Worm (Caenorhabditis elegans): ENCODE results near the gene cht-5.

DNA sequence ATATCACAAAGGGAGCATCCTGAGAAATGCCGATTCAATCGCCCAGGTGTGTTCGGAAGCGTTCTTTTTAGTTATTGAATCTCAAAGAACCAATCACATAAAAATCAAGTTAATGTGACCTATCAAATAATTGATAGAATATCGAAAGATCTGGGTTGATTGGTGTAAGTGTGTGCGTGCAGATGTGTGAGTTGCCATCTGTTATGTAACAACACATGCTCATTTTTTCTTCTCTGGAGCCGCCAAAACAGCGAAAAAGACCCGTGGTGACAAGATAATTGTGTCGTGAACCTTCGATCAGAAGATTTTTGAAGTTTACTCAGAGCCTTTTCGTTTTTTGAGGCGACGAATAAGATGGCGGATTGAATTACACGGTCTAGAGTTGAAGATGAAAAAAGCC lies 32.4 kb downstream of the cht-5 start:
- peak; percentile 81 for TF ChIP-seq egl-5 (tag; optimal IDR thresholded peaks at IDR 0.05)
- TF ChIP-seq nhr-28 (tag; optimal IDR thresholded peaks at IDR 0.05): no peak
- TF ChIP-seq pha-4 (tag; optimal IDR thresholded peaks at IDR 0.05): no peak
- no peak for TF ChIP-seq mdl-1 (tag; optimal IDR thresholded peaks at IDR 0.05)
- TF ChIP-seq lsy-12 (tag; optimal IDR thresholded peaks at IDR 0.05): no peak
- TF ChIP-seq fos-1 (tag; optimal IDR thresholded peaks at IDR 0.05): no peak
- no peak for TF ChIP-seq nhr-12 (tag; optimal IDR thresholded peaks at IDR 0.05)
- TF ChIP-seq ceh-82 (tag; optimal IDR thresholded peaks at IDR 0.05): no peak
